Fruit fly (Drosophila melanogaster): ENCODE measurements around the gene CG13795.

Gene CG13795

DNA sequence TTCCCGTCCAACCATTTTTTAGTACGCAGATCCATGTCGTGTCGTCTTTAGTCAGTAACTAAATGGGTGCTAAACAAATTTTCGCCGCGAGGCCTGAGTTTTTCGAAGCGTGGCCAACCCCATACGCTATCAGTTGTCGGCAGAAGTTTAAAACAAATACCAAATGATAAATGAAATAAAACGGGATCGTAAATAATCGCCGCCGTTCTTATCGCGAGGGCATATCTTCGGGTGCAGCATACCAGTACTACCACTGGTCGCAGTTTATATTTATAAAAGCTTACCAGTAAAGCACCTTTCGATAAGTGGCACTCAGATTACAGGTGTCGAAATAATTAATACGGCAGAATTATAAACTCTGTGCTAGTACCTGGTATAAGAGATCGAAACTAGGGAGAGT, 40.8 kb downstream of the CG13795 start (continued):
- TF ChIP-seq Nf-YB (GFP tag; optimal IDR thresholded peaks at IDR 0.05) (no peak), sd (tag; optimal IDR thresholded peaks at IDR 0.05) (peak; percentile 97), ERR (GFP tag; optimal IDR thresholded peaks at IDR 0.05) (no peak), B-H2 (GFP tag; optimal IDR thresholded peaks at IDR 0.05) (no peak), CG16813 (GFP tag; IDR thresholded peaks at IDR 0.05; ENCODE audit: partially characterized antibody) (no peak), chinmo (GFP tag; IDR thresholded peaks at IDR 0.05; ENCODE audit: partially characterized antibody) (peak; percentile 79; the same call in 1 of the 4 replicates), MTF-1 (GFP tag; optimal IDR thresholded peaks at IDR 0.05; ENCODE audit: borderline replicate concordance) (no peak), HLHmδ (GFP tag; optimal IDR thresholded peaks at IDR 0.05) (no peak), Mad (GFP tag; optimal IDR thresholded peaks at IDR 0.05) (no peak), da (GFP tag; optimal IDR thresholded peaks at IDR 0.05) (no peak), salm (tag; optimal IDR thresholded peaks at IDR 0.05) (peak; percentile 30), CG33557 (GFP tag; optimal IDR thresholded peaks at IDR 0.05) (no peak), sug (tag; optimal IDR thresholded peaks at IDR 0.05) (peak; percentile 79), CG2199 (GFP tag; IDR thresholded peaks at IDR 0.05) (no peak), lab (GFP tag; optimal IDR thresholded peaks at IDR 0.05) (peak; percentile 83), Myb (GFP tag; optimal IDR thresholded peaks at IDR 0.05) (no peak), grn (GFP tag; optimal IDR thresholded peaks at IDR 0.05) (peak; percentile 95), mirr (GFP tag; optimal IDR thresholded peaks at IDR 0.05) (peak; percentile 96), vnd (GFP tag; IDR thresholded peaks at IDR 0.05; ENCODE audit: partially characterized antibody) (0 out of 3 replicates have a peak, but pooled peaks have one; percentile 32), CG13296 (GFP tag; optimal IDR thresholded peaks at IDR 0.05) (peak; percentile 38), jing (GFP tag; optimal IDR thresholded peaks at IDR 0.05) (no peak), Hr78 (GFP tag; optimal IDR thresholded peaks at IDR 0.05) (peak in 1 of 2 experiments; percentile 26)

DNA sequence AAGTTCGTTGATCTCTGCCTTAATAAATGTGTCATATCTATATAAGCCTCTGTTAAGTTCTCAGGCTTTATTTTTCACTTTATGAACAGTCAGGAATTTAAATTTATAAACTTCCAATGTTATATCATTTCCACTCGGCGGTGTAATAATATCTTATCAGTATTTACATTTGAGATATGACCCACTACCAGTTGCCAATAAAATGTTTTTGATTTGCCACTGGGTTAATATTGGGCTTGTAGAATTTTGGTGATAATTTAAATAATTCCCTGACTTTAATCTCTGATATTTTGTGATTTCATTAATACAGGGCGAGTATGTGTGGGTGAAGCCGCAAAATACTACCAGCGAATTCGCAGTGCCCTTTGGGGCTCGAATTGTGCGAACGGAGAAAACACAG, 45.8 kb downstream of the CG13795 start:
- no peak for TF ChIP-seq sug (tag; optimal IDR thresholded peaks at IDR 0.05)
- no peak for TF ChIP-seq CG1529 (GFP tag; optimal IDR thresholded peaks at IDR 0.05)
- no peak for TF ChIP-seq CG34376 (GFP tag; optimal IDR thresholded peaks at IDR 0.05)
- TF ChIP-seq gem (tag; optimal IDR thresholded peaks at IDR 0.05), result no peak
- no peak for TF ChIP-seq bab2 (GFP tag; optimal IDR thresholded peaks at IDR 0.05)
- TF ChIP-seq CG2116 (GFP tag; optimal IDR thresholded peaks at IDR 0.05), result no peak
- TF ChIP-seq Atf3 (GFP tag; optimal IDR thresholded peaks at IDR 0.05), result no peak
- no peak for TF ChIP-seq al (GFP tag; IDR thresholded peaks at IDR 0.05)
- no peak for TF ChIP-seq nmo (GFP tag; optimal IDR thresholded peaks at IDR 0.05)
- TF ChIP-seq MTF-1 (GFP tag; optimal IDR thresholded peaks at IDR 0.05; ENCODE audit: borderline replicate concordance), result no peak
- TF ChIP-seq CG31224 (GFP tag; IDR thresholded peaks at IDR 0.05), result no peak
- TF ChIP-seq eyg (GFP tag; optimal IDR thresholded peaks at IDR 0.05), result no peak
- peak in 1 of 2 experiments; percentile 26 for TF ChIP-seq Pdp1 (GFP tag; optimal IDR thresholded peaks at IDR 0.05)
- TF ChIP-seq exex (tag; optimal IDR thresholded peaks at IDR 0.05), result peak; percentile 63
- no peak for TF ChIP-seq slbo (GFP tag; IDR thresholded peaks at IDR 0.05)
- TF ChIP-seq Hsf (GFP tag; optimal IDR thresholded peaks at IDR 0.05), result no peak
- TF ChIP-seq h (optimal IDR thresholded peaks at IDR 0.05), result no peak
- no peak for TF ChIP-seq jumu (GFP tag; optimal IDR thresholded peaks at IDR 0.05)
- peak; percentile 85 for TF ChIP-seq mirr (GFP tag; optimal IDR thresholded peaks at IDR 0.05)
- TF ChIP-seq HmgD (GFP tag; optimal IDR thresholded peaks at IDR 0.05), result no peak
- no peak for TF ChIP-seq CG1233 (GFP tag; optimal IDR thresholded peaks at IDR 0.05)
